Worm (Caenorhabditis elegans) whole organism, L2 larva: ENCODE results near the gene spp-3.

Experiments used
- F13H6.1 ChIP-seq: sonication (generic microtip); optimal IDR thresholded peaks from 2 replicates; lab custom pipeline; 2016; ENCODE audit warnings: missing genetic modification characterization, missing compliant biosample characterization
- R02D3.7 ChIP-seq: fragments of 150-350 bp; optimal IDR thresholded peaks from 2 replicates; lab custom pipeline; 2014; ENCODE audit warnings: missing biosample characterization, missing genetic modification characterization
- aly-2 ChIP-seq: fragments of 150-350 bp; optimal IDR thresholded peaks from 2 replicates; lab custom pipeline; 2014; ENCODE audit warnings: missing biosample characterization, missing genetic modification characterization
- ama-1 ChIP-seq: fragments of 150-350 bp; optimal IDR thresholded peaks from 2 replicates; lab custom pipeline; 2018; ENCODE audit warnings: inconsistent platforms
- ceh-16 ChIP-seq: fragments of 150-350 bp; optimal IDR thresholded peaks from 2 replicates; lab custom pipeline; 2014; ENCODE audit warnings: missing biosample characterization, missing genetic modification characterization
- egl-27 ChIP-seq: sonication (generic microtip); optimal IDR thresholded peaks from 3 replicates; lab custom pipeline; 2017; ENCODE audit warnings: missing biosample characterization, missing genetic modification reagents, missing genetic modification characterization
- lin-13 ChIP-seq: fragments of 150-350 bp; optimal IDR thresholded peaks from 2 replicates; lab custom pipeline; 2014; ENCODE audit warnings: missing biosample characterization, missing genetic modification reagents, missing genetic modification characterization
- lin-39 ChIP-seq: fragments of 150-350 bp; optimal IDR thresholded peaks from 2 replicates; lab custom pipeline; 2014; ENCODE audit warnings: missing biosample characterization, missing genetic modification reagents, missing genetic modification characterization
- lsy-2 ChIP-seq, 2 experiments: fragments of 150-350 bp in 1 of 2; sonication (generic microtip) in 1 of 2; optimal IDR thresholded peaks; 2 replicates each; lab custom pipeline; 2014 to 2017; ENCODE audit warnings: missing biosample characterization in 2 of 2, missing genetic modification characterization in 2 of 2
- nhr-11 ChIP-seq: fragments of 150-350 bp; optimal IDR thresholded peaks from 2 replicates; lab custom pipeline; 2014; ENCODE audit warnings: missing biosample characterization, missing genetic modification characterization
- nhr-21 ChIP-seq: fragments of 150-350 bp; optimal IDR thresholded peaks from 2 replicates; lab custom pipeline; 2014; ENCODE audit warnings: missing biosample characterization, missing genetic modification characterization
- unc-62 ChIP-seq: fragments of 150-350 bp; optimal IDR thresholded peaks from 2 replicates; lab custom pipeline; 2014; ENCODE audit warnings: missing biosample characterization, missing genetic modification reagents, missing genetic modification characterization

- TF ChIP-seq unc-62 (GFP tag; lab: Kevin White, UChicago) (no peak), nhr-11 (tag; lab: Kevin White, UChicago) (no peak), nhr-21 (tag; lab: Kevin White, UChicago) (no peak), aly-2 (no peak), lin-13 (GFP tag; lab: Kevin White, UChicago) (no peak), F13H6.1 (tag; lab: Kevin White, UChicago) (no peak), lsy-2 (tag; optimal IDR thresholded peaks at IDR 0.05; lab: Kevin White, UChicago) (no peak), lin-39 (tag; lab: Kevin White, UChicago) (no peak), ama-1 (lab: Kevin White, UChicago) (no peak), egl-27 (tag; lab: Kevin White, UChicago) (no peak), R02D3.7 (no peak), ceh-16 (no peak)
These were observed 35.3 kb downstream of the spp-3 start, which contains the start of gene unc-10 for ce11 chrX:7279671-7280389.
